Worm (Caenorhabditis elegans): ENCODE results near the gene H04D03.4.

DNA sequence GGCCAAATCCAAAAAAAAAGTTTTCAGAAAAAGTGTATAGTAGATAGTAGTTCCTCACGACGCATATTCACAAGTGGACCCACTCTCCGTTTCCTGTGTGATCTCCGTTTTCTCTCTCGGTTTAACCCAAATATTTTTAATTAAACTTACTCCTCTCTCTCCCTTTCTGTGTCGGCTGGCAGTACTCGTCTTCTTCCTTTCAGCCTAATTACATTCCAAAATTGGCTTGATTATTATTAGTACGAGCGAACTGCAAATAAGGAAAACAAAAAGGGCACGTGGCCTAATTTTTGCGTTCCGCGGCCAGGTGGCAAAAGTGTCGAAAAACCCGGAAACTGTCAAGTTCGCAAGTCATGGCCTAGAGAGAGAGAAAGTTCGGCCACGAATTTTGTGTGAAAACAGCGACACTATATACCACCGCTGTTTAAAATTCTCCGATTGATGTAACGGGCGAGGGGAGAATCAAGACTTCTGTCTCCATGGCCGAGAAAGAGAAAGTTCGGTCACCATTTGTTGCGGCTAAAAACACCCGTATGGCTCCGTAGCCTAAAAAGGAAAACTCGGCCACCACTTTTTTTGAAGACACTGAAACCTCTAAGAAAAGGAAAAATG is 53.9 kb downstream of the H04D03.4 start:
- TF ChIP-seq dao-5 (tag; optimal IDR thresholded peaks at IDR 0.05), result no peak
- TF ChIP-seq him-1 (tag; optimal IDR thresholded peaks at IDR 0.05), result no peak
